Fruit fly (Drosophila melanogaster): ENCODE data around the gene CG1806.

The CG1806 gene

DNA sequence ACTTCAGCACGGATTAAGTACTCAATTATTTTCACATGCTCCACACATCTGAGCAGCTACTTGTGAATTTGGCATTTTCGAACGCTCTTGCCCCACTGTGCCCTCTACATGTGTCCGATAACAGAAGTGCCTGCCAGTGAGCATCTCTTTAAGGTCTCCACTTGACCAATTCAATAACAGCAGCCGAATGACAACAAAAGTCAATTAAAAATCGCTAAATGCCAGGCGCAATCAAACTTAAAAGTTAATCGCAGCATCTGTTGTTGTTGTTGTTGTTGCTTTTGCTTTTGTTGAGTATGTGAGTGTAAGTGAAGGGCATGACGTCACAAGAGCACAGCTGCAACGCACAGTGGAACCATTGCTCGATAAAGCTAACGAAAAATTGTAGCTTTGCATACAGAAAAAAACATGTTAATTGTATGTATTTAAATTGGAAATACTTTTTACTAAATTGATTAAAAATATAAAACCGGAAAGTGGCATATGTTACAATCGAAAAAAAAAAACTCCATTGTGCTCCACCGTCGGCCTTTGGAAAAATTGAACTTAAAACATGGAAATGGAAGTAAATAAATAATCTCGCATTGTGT is 7.9 kb downstream of the CG1806 start (continued):
- no peak for TF ChIP-seq Asciz (GFP tag; optimal IDR thresholded peaks at IDR 0.05)
- TF ChIP-seq B-H1 (GFP tag; IDR thresholded peaks at IDR 0.05): peak; percentile 12; the same call in 1 of the 3 replicates
- peak; percentile 57 for TF ChIP-seq Chrac-16 (GFP tag; optimal IDR thresholded peaks at IDR 0.05)
- TF ChIP-seq CG10959 (GFP tag; IDR thresholded peaks at IDR 0.05): no peak
- peak; percentile 44 for TF ChIP-seq CG7839 (tag; optimal IDR thresholded peaks at IDR 0.05)
- no peak for TF ChIP-seq insv (GFP tag; optimal IDR thresholded peaks at IDR 0.05)
- TF ChIP-seq CG4424 (GFP tag; optimal IDR thresholded peaks at IDR 0.05): peak; percentile 21
- peak; percentile 28 for TF ChIP-seq tin (GFP tag; optimal IDR thresholded peaks at IDR 0.05)
- no peak for TF ChIP-seq shn (GFP tag; optimal IDR thresholded peaks at IDR 0.05)
- peak in 1 of 2 experiments; percentile 39 for TF ChIP-seq bsh (GFP tag; optimal IDR thresholded peaks at IDR 0.05)
- no peak; the same call in 1 of the 2 replicates for TF ChIP-seq Nf-YA (GFP tag; IDR thresholded peaks at IDR 0.05)
- TF ChIP-seq CG17829 (tag; optimal IDR thresholded peaks at IDR 0.05): peak; percentile 12
- TF ChIP-seq Sox102F (GFP tag; optimal IDR thresholded peaks at IDR 0.05): peak; percentile 23
- TF ChIP-seq fd64A (GFP tag; optimal IDR thresholded peaks at IDR 0.05): no peak
- TF ChIP-seq CG8944 (GFP tag; optimal IDR thresholded peaks at IDR 0.05): no peak
- no peak for TF ChIP-seq cwo (GFP tag; optimal IDR thresholded peaks at IDR 0.05)
- TF ChIP-seq CG2129 (GFP tag; IDR thresholded peaks at IDR 0.05; ENCODE audit: partially characterized antibody): no peak
- peak; percentile 86 for TF ChIP-seq sens (GFP tag)
- no peak for TF ChIP-seq repo (GFP tag; optimal IDR thresholded peaks at IDR 0.05)
- TF ChIP-seq Doc2 (GFP tag; IDR thresholded peaks at IDR 0.05): no peak
- peak; percentile 57; the same call in 1 of the 3 replicates for TF ChIP-seq ken (GFP tag; IDR thresholded peaks at IDR 0.05)
- TF ChIP-seq CG10431 (GFP tag; optimal IDR thresholded peaks at IDR 0.05): no peak
- no peak for TF ChIP-seq Ets97D (GFP tag; optimal IDR thresholded peaks at IDR 0.05)
- TF ChIP-seq CG10979 (tag; optimal IDR thresholded peaks at IDR 0.05): peak; percentile 46
- TF ChIP-seq CG13424 (tag; optimal IDR thresholded peaks at IDR 0.05): peak; percentile 28
- 0 out of 2 replicates have a peak, but pooled peaks have one; percentile 8 for TF ChIP-seq lmd (GFP tag; IDR thresholded peaks at IDR 0.05)
- no peak for TF ChIP-seq CG12104 (GFP tag; optimal IDR thresholded peaks at IDR 0.05)
- no peak for TF ChIP-seq CG31224 (GFP tag; IDR thresholded peaks at IDR 0.05)
- TF ChIP-seq corto (GFP tag; optimal IDR thresholded peaks at IDR 0.05): no peak
- peak; percentile 29 for TF ChIP-seq CG18599 (GFP tag; optimal IDR thresholded peaks at IDR 0.05)
- TF ChIP-seq CG2120 (GFP tag; optimal IDR thresholded peaks at IDR 0.05): peak; percentile 29
- TF ChIP-seq CG2678 (tag; optimal IDR thresholded peaks at IDR 0.05): no peak
- TF ChIP-seq stc (GFP tag; IDR thresholded peaks at IDR 0.05): no peak
- peak; percentile 14 for TF ChIP-seq HHEX (GFP tag; optimal IDR thresholded peaks at IDR 0.05)
- TF ChIP-seq Pdp1 (GFP tag; optimal IDR thresholded peaks at IDR 0.05): peak in 1 of 2 experiments; percentile 27
- TF ChIP-seq lov (optimal IDR thresholded peaks at IDR 0.05): no peak
- TF ChIP-seq lov (GFP tag; IDR thresholded peaks at IDR 0.05): no peak
- peak; percentile 13 for TF ChIP-seq Atf-2 (GFP tag; optimal IDR thresholded peaks at IDR 0.05)
- no peak for TF ChIP-seq onecut (GFP tag; IDR thresholded peaks at IDR 0.05)
- TF ChIP-seq CG7357 (GFP tag; IDR thresholded peaks at IDR 0.05): 0 out of 3 replicates have a peak, but pooled peaks have one; percentile 22
- no peak for TF ChIP-seq CG16813 (GFP tag; IDR thresholded peaks at IDR 0.05; ENCODE audit: partially characterized antibody)
- TF ChIP-seq grau (tag; optimal IDR thresholded peaks at IDR 0.05): peak; percentile 38
- TF ChIP-seq zfh1 (GFP tag; IDR thresholded peaks at IDR 0.05): peak; percentile 51; the same call in 2 of the 3 replicates
- TF ChIP-seq Six4 (GFP tag; optimal IDR thresholded peaks at IDR 0.05): no peak
- TF ChIP-seq CG15696 (tag; optimal IDR thresholded peaks at IDR 0.05): no peak
- TF ChIP-seq CHES-1-like (GFP tag; optimal IDR thresholded peaks at IDR 0.05): peak; percentile 5
- TF ChIP-seq CG30403 (GFP tag; optimal IDR thresholded peaks at IDR 0.05): peak; percentile 36
- TF ChIP-seq CG16779 (GFP tag; IDR thresholded peaks at IDR 0.05): no peak
- peak; percentile 34 for TF ChIP-seq CG32532 (GFP tag; IDR thresholded peaks at IDR 0.05)
- TF ChIP-seq CG1603 (tag; optimal IDR thresholded peaks at IDR 0.05): peak; percentile 10
